Worm (Caenorhabditis elegans) whole organism, midembryonic: ENCODE data around the gene nhr-70.

Source experiments
- med-1 ChIP-seq: sonication (generic microtip); optimal IDR thresholded peaks from 2 replicates; lab custom pipeline; 2017; ENCODE audit warnings: missing genetic modification characterization, mild to moderate bottlenecking, missing compliant biosample characterization, antibody characterized with exemption, missing genetic modification reagents; ENCODE audit not compliant: insufficient read depth
- ref-1 ChIP-seq: fragments of 200-800 bp; sonication (Bioruptor generic); conservative IDR thresholded peaks from 2 replicates; pipeline ENCODE4 v1.3.6; 2022; ENCODE audit warnings: missing genetic modification reagents, missing genetic modification characterization, missing compliant biosample characterization

ce11 chrV:18662333-18662732, 45.9 kb downstream of the nhr-70 start:
- TF ChIP-seq ref-1 (no peak), med-1 (GFP tag; lab: Kevin White, UChicago) (no peak)
